Worm (Caenorhabditis elegans) whole organism, L3 larva: ENCODE measurements around the gene F54D11.4.

Experiments
- R02D3.7 ChIP-seq: fragments of 150-350 bp; optimal IDR thresholded peaks from 2 replicates; lab custom pipeline; 2014; ENCODE audit warnings: missing biosample characterization, missing genetic modification characterization
- ZK546.5 ChIP-seq: sonication (generic microtip); optimal IDR thresholded peaks from 2 replicates; lab custom pipeline; 2017; ENCODE audit warnings: missing biosample characterization, missing genetic modification characterization
- ama-1 ChIP-seq: fragments of 150-350 bp; optimal IDR thresholded peaks from 2 replicates; lab custom pipeline; 2018
- ceh-82 ChIP-seq: fragments of 150-350 bp; optimal IDR thresholded peaks from 2 replicates; lab custom pipeline; 2014; ENCODE audit warnings: missing biosample characterization, missing genetic modification characterization
- egl-27 ChIP-seq: sonication (generic microtip); optimal IDR thresholded peaks from 4 replicates; lab custom pipeline; 2017; ENCODE audit warnings: missing biosample characterization, missing genetic modification reagents, missing genetic modification characterization
- elt-1 ChIP-seq: fragments of 150-350 bp; optimal IDR thresholded peaks from 2 replicates; lab custom pipeline; 2014; ENCODE audit warnings: missing biosample characterization, missing genetic modification characterization
- fkh-10 ChIP-seq: sonication (generic microtip); optimal IDR thresholded peaks from 2 replicates; lab custom pipeline; 2017; ENCODE audit warnings: missing biosample characterization, missing genetic modification reagents, missing genetic modification characterization
- nhr-77 ChIP-seq: fragments of 150-350 bp; optimal IDR thresholded peaks from 2 replicates; lab custom pipeline; 2014; ENCODE audit warnings: missing biosample characterization, missing genetic modification characterization
- pha-4 ChIP-seq: fragments of 150-350 bp; optimal IDR thresholded peaks from 2 replicates; lab custom pipeline; 2014; ENCODE audit warnings: missing biosample characterization, missing genetic modification reagents, missing genetic modification characterization
- pqm-1 ChIP-seq: fragments of 150-350 bp; optimal IDR thresholded peaks from 2 replicates; lab custom pipeline; 2017; ENCODE audit warnings: missing biosample characterization, missing genetic modification characterization, inconsistent platforms
- unc-39 ChIP-seq: sonication (generic microtip); optimal IDR thresholded peaks from 4 replicates; lab custom pipeline; 2017; ENCODE audit warnings: missing biosample characterization, missing genetic modification characterization
- ztf-4 ChIP-seq: fragments of 150-350 bp; optimal IDR thresholded peaks from 2 replicates; lab custom pipeline; 2014; ENCODE audit warnings: missing biosample characterization, missing genetic modification characterization

- TF ChIP-seq ceh-82 (tag; lab: Kevin White, UChicago) (no peak), fkh-10 (GFP tag; lab: Kevin White, UChicago) (no peak), ama-1 (lab: Kevin White, UChicago) (no peak), nhr-77 (tag; lab: Kevin White, UChicago) (no peak), R02D3.7 (tag; lab: Kevin White, UChicago) (no peak), egl-27 (tag; lab: Kevin White, UChicago) (no peak), ZK546.5 (tag; lab: Kevin White, UChicago) (no peak), elt-1 (tag; lab: Kevin White, UChicago) (no peak), pqm-1 (tag; lab: Kevin White, UChicago) (no peak), pha-4 (tag; lab: Kevin White, UChicago) (no peak), ztf-4 (tag; lab: Kevin White, UChicago) (no peak), unc-39 (no peak)
Observed at ce11 chrV:4653093-4653492, 37.1 kb downstream of the F54D11.4 start.
